Worm (Caenorhabditis elegans) whole organism, L1 larva: ENCODE measurements around the gene sec-24.1.

Experiments
- aha-1 ChIP-seq: fragments of 150-350 bp; optimal IDR thresholded peaks from 2 replicates; lab custom pipeline; 2014; ENCODE audit warnings: missing biosample characterization, missing genetic modification characterization
- ces-1 ChIP-seq: fragments of 150-350 bp; optimal IDR thresholded peaks from 2 replicates; lab custom pipeline; 2014; ENCODE audit warnings: missing biosample characterization, missing genetic modification reagents, missing genetic modification characterization
- dpl-1 ChIP-seq, 3 experiments: fragments of 150-350 bp in 2 of 3; sonication (generic microtip) in 1 of 3; optimal IDR thresholded peaks; 2 replicates each; lab custom pipeline; 2014 to 2017; ENCODE audit warnings: missing biosample characterization in 3 of 3, missing genetic modification characterization in 3 of 3, missing genetic modification reagents in 3 of 3
- fos-1 ChIP-seq: fragments of 150-350 bp; optimal IDR thresholded peaks from 2 replicates; lab custom pipeline; 2014; ENCODE audit warnings: missing biosample characterization, missing genetic modification characterization
- nhr-11 ChIP-seq: fragments of 150-350 bp; optimal IDR thresholded peaks from 2 replicates; lab custom pipeline; 2014; ENCODE audit warnings: missing biosample characterization, missing genetic modification characterization
- unc-98 ChIP-seq: fragments of 200-800 bp; sonication (Bioruptor generic); IDR thresholded peaks from 2 replicates; pipeline ENCODE4 v1.3.6; 2022; ENCODE audit warnings: missing genetic modification characterization, missing compliant biosample characterization
- zag-1 ChIP-seq: fragments of 150-350 bp; optimal IDR thresholded peaks from 2 replicates; lab custom pipeline; 2014; ENCODE audit warnings: missing biosample characterization, missing genetic modification characterization
- ztf-11 ChIP-seq, 2 experiments: sonication (generic microtip); optimal IDR thresholded peaks; 2 replicates each; lab custom pipeline; 2016 to 2017; ENCODE audit warnings: missing genetic modification characterization in 2 of 2, missing biosample characterization in 1 of 2, missing compliant biosample characterization in 1 of 2

- no peak for TF ChIP-seq unc-98 (GFP tag; lab: Robert Waterston, UW)
- TF ChIP-seq ces-1 (GFP tag; lab: Kevin White, UChicago): no peak
- TF ChIP-seq aha-1 (tag; lab: Kevin White, UChicago): no peak
- no peak for TF ChIP-seq nhr-11 (tag; lab: Kevin White, UChicago)
- no peak for TF ChIP-seq zag-1 (tag; lab: Kevin White, UChicago)
- TF ChIP-seq ztf-11 (tag; optimal IDR thresholded peaks at IDR 0.05; lab: Kevin White, UChicago): no peak
- TF ChIP-seq dpl-1 (GFP tag; optimal IDR thresholded peaks at IDR 0.05; lab: Kevin White, UChicago): peak; percentile 62 to 73 (median 72)
- TF ChIP-seq fos-1 (tag; lab: Kevin White, UChicago): no peak
Measured at ce11 chrIV:11520960-11521359, 45.0 kb downstream of the sec-24.1 start, which contains the start of the genes M04B2.4 and gfl-1.
